Fruit fly (Drosophila melanogaster) whole organism, embryonic: ENCODE data around the gene Gmap.

Source experiments
- Asciz ChIP-seq: fragments of 200-800 bp; sonication (Bioruptor generic); optimal IDR thresholded peaks from 2 replicates; lab custom pipeline; 2017; ENCODE audit warnings: missing biosample characterization, mild to moderate bottlenecking, missing genetic modification characterization, missing genetic modification reagents
- B-H1 ChIP-seq: fragments of 200-800 bp; sonication (Bioruptor generic); IDR thresholded peaks from 3 replicates; pipeline ENCODE4 v1.3.6; 2022; ENCODE audit warnings: missing biosample characterization, missing genetic modification characterization
- CG10366 ChIP-seq: fragments of 200-800 bp; sonication (Bioruptor generic); IDR thresholded peaks from 2 replicates; pipeline ENCODE4 v1.3.6; 2022; ENCODE audit warnings: missing biosample characterization, missing genetic modification characterization
- CG10543 ChIP-seq: fragments of 200-800 bp; sonication (Bioruptor generic); optimal IDR thresholded peaks from 3 replicates; lab custom pipeline; 2017; ENCODE audit warnings: missing biosample characterization, mild to moderate bottlenecking, missing genetic modification characterization, moderate library complexity
- CG10565 ChIP-seq: fragments of 200-800 bp; sonication (Bioruptor generic); optimal IDR thresholded peaks from 3 replicates; lab custom pipeline; 2016; ENCODE audit warnings: missing biosample characterization, mild to moderate bottlenecking, missing genetic modification characterization
- CG11398 ChIP-seq: fragments of 200-800 bp; sonication (Bioruptor generic); optimal IDR thresholded peaks from 2 replicates; lab custom pipeline; 2016; ENCODE audit warnings: missing biosample characterization, missing genetic modification characterization
- CG12219 ChIP-seq: fragments of 200-800 bp; sonication (Bioruptor generic); optimal IDR thresholded peaks from 3 replicates; lab custom pipeline; 2018; ENCODE audit warnings: missing biosample characterization, mild to moderate bottlenecking, missing genetic modification characterization
- CG12236 ChIP-seq: fragments of 200-800 bp; sonication (Bioruptor generic); optimal IDR thresholded peaks from 2 replicates; lab custom pipeline; 2016; ENCODE audit warnings: missing biosample characterization, missing genetic modification characterization
- CG12391 ChIP-seq: fragments of 200-800 bp; sonication (Bioruptor generic); optimal IDR thresholded peaks from 3 replicates; lab custom pipeline; 2018; ENCODE audit warnings: missing biosample characterization, mild to moderate bottlenecking, missing genetic modification characterization, moderate library complexity
- CG13894 ChIP-seq: fragments of 200-800 bp; sonication (Bioruptor generic); optimal IDR thresholded peaks from 3 replicates; lab custom pipeline; 2018; ENCODE audit warnings: missing biosample characterization, mild to moderate bottlenecking, missing genetic modification characterization, moderate library complexity
- CG14710 ChIP-seq: fragments of 200-800 bp; sonication (Bioruptor generic); optimal IDR thresholded peaks from 3 replicates; lab custom pipeline; 2019; ENCODE audit warnings: missing biosample characterization, mild to moderate bottlenecking, missing genetic modification characterization, moderate library complexity
- CG14860 ChIP-seq: fragments of 200-800 bp; sonication (Bioruptor generic); IDR thresholded peaks from 3 replicates; pipeline ENCODE4 v1.3.6; 2022; ENCODE audit warnings: missing biosample characterization, missing genetic modification characterization; ENCODE audit not compliant: partially characterized antibody
- CG15011 ChIP-seq: fragments of 200-800 bp; sonication (Bioruptor generic); optimal IDR thresholded peaks from 3 replicates; lab custom pipeline; 2018; ENCODE audit warnings: missing biosample characterization, mild to moderate bottlenecking, missing genetic modification characterization
- CG16815 ChIP-seq: fragments of 200-800 bp; sonication (Bioruptor generic); optimal IDR thresholded peaks from 3 replicates; lab custom pipeline; 2017; ENCODE audit warnings: missing biosample characterization, mild to moderate bottlenecking, missing genetic modification characterization
- CG17612 ChIP-seq: fragments of 200-800 bp; sonication (Bioruptor generic); IDR thresholded peaks from 2 replicates; pipeline ENCODE4 v1.3.6; 2022; ENCODE audit warnings: missing biosample characterization, missing genetic modification characterization
- CG1832 ChIP-seq: fragments of 200-800 bp; sonication (Bioruptor generic); optimal IDR thresholded peaks from 2 replicates; lab custom pipeline; 2017; ENCODE audit warnings: missing biosample characterization, mild to moderate bottlenecking, missing genetic modification characterization, inconsistent platforms
- CG3065 ChIP-seq: fragments of 200-800 bp; sonication (Bioruptor generic); optimal IDR thresholded peaks from 2 replicates; lab custom pipeline; 2016; ENCODE audit warnings: missing biosample characterization, missing genetic modification characterization
- CG34376 ChIP-seq: fragments of 200-800 bp; sonication (Bioruptor generic); optimal IDR thresholded peaks from 2 replicates; lab custom pipeline; 2018; ENCODE audit warnings: missing biosample characterization, mild to moderate bottlenecking, missing genetic modification characterization
- CG3995 ChIP-seq: fragments of 200-800 bp; sonication (Bioruptor generic); optimal IDR thresholded peaks from 3 replicates; lab custom pipeline; 2016; ENCODE audit warnings: missing biosample characterization, missing genetic modification characterization
- CG4854 ChIP-seq: fragments of 200-800 bp; sonication (Bioruptor generic); optimal IDR thresholded peaks from 2 replicates; lab custom pipeline; 2016; ENCODE audit warnings: missing biosample characterization, missing genetic modification characterization, inconsistent platforms
- CG5180 ChIP-seq: fragments of 200-800 bp; sonication (Bioruptor generic); optimal IDR thresholded peaks from 3 replicates; lab custom pipeline; 2017; ENCODE audit warnings: missing biosample characterization, missing genetic modification characterization, mild to moderate bottlenecking, moderate library complexity, missing genetic modification reagents
- CG5245 ChIP-seq: fragments of 200-800 bp; sonication (Bioruptor generic); optimal IDR thresholded peaks from 3 replicates; lab custom pipeline; 2016; ENCODE audit warnings: missing biosample characterization, missing genetic modification characterization
- CG6254 ChIP-seq: fragments of 200-800 bp; sonication (Bioruptor generic); optimal IDR thresholded peaks from 3 replicates; lab custom pipeline; 2017; ENCODE audit warnings: mild to moderate bottlenecking, missing biosample characterization, missing genetic modification reagents, missing genetic modification characterization
- CG7786 ChIP-seq: fragments of 200-800 bp; sonication (Bioruptor generic); optimal IDR thresholded peaks from 2 replicates; lab custom pipeline; 2016; ENCODE audit warnings: missing biosample characterization, missing genetic modification characterization
- Dip2 ChIP-seq: fragments of 200-800 bp; sonication (Bioruptor generic); IDR thresholded peaks from 2 replicates; pipeline ENCODE4 v1.3.6; 2022; ENCODE audit warnings: missing biosample characterization, missing genetic modification characterization
- GATAe ChIP-seq: fragments of 200-800 bp; sonication (Bioruptor generic); conservative IDR thresholded peaks from 2 replicates; pipeline ENCODE4 v1.3.6; 2022; ENCODE audit warnings: missing biosample characterization, missing genetic modification characterization
- HLH4C ChIP-seq: fragments of 200-800 bp; sonication (Bioruptor generic); IDR thresholded peaks from 3 replicates; pipeline ENCODE4 v1.3.6; 2022; ENCODE audit warnings: missing biosample characterization, missing genetic modification characterization; ENCODE audit not compliant: partially characterized antibody
- HLH54F ChIP-seq: fragments of 200-800 bp; sonication (Bioruptor generic); optimal IDR thresholded peaks from 3 replicates; lab custom pipeline; 2016; ENCODE audit warnings: missing biosample characterization, missing genetic modification characterization
- MTF-1 ChIP-seq: fragments of 200-800 bp; sonication (Bioruptor generic); optimal IDR thresholded peaks from 2 replicates; lab custom pipeline; 2018; ENCODE audit warnings: missing biosample characterization, mild to moderate bottlenecking, missing genetic modification characterization, borderline replicate concordance
- Rx ChIP-seq: fragments of 200-800 bp; sonication (Bioruptor generic); IDR thresholded peaks from 2 replicates; pipeline ENCODE4 v1.3.6; 2022; ENCODE audit warnings: missing biosample characterization, missing genetic modification characterization
- Sin3A ChIP-seq: fragments of >200 bp; optimal IDR thresholded peaks from 2 replicates; lab custom pipeline; 2018
- TFAM ChIP-seq: fragments of 200-800 bp; sonication (Bioruptor generic); optimal IDR thresholded peaks from 2 replicates; lab custom pipeline; 2017; ENCODE audit warnings: missing biosample characterization, missing genetic modification characterization, inconsistent platforms
- Tbp ChIP-seq: fragments of >200 bp; optimal IDR thresholded peaks from 2 replicates; lab custom pipeline; 2018; ENCODE audit warnings: missing biosample characterization, missing genetic modification characterization
- Trl ChIP-seq, 3 experiments: fragments of >200 bp in 2 of 3; fragments of 200-800 bp in 1 of 3; sonication (Bioruptor generic) in 1 of 3; optimal IDR thresholded peaks; 2 replicates in 1 of 3; 3 replicates in 2 of 3; lab custom pipeline; 2016 to 2017; ENCODE audit warnings: missing biosample characterization in 1 of 3, missing genetic modification characterization in 1 of 3
- ab ChIP-seq: fragments of 200-800 bp; sonication (Bioruptor generic); optimal IDR thresholded peaks from 2 replicates; lab custom pipeline; 2016; ENCODE audit warnings: missing biosample characterization, missing genetic modification characterization
- bbx ChIP-seq: fragments of 200-800 bp; sonication (Bioruptor generic); IDR thresholded peaks from 2 replicates; pipeline ENCODE4 v1.3.6; 2022; ENCODE audit warnings: missing biosample characterization, missing genetic modification characterization; ENCODE audit not compliant: partially characterized antibody
- br ChIP-seq: fragments of >200 bp; optimal IDR thresholded peaks from 2 replicates; lab custom pipeline; 2017
- crol ChIP-seq: fragments of 200-800 bp; sonication (Bioruptor generic); IDR thresholded peaks from 2 replicates; pipeline ENCODE4 v1.3.6; 2022; ENCODE audit warnings: missing biosample characterization, missing genetic modification characterization
- crp ChIP-seq, 2 experiments: fragments of 200-800 bp; sonication (Bioruptor generic); optimal IDR thresholded peaks; 2 replicates in 1 of 2; 3 replicates in 1 of 2; lab custom pipeline; 2017; ENCODE audit warnings: missing biosample characterization in 2 of 2, missing genetic modification characterization in 2 of 2, mild to moderate bottlenecking in 1 of 2, moderate library complexity in 1 of 2
- da ChIP-seq: fragments of 200-800 bp; sonication (Bioruptor generic); optimal IDR thresholded peaks from 2 replicates; lab custom pipeline; 2016; ENCODE audit warnings: missing biosample characterization, missing genetic modification characterization
- eve ChIP-seq, 2 experiments: fragments of >200 bp; optimal IDR thresholded peaks; 2 replicates each; lab custom pipeline; 2017; ENCODE audit warnings: missing biosample characterization in 2 of 2, missing genetic modification characterization in 2 of 2
- ewg ChIP-seq: fragments of 200-800 bp; sonication (Bioruptor generic); optimal IDR thresholded peaks from 3 replicates; lab custom pipeline; 2017; ENCODE audit warnings: mild to moderate bottlenecking, missing biosample characterization, missing genetic modification reagents, missing genetic modification characterization
- fd96Cb ChIP-seq: fragments of 200-800 bp; sonication (Bioruptor generic); optimal IDR thresholded peaks from 2 replicates; lab custom pipeline; 2018; ENCODE audit warnings: missing biosample characterization, mild to moderate bottlenecking, missing genetic modification characterization, moderate library complexity
- fru ChIP-seq: fragments of >200 bp; optimal IDR thresholded peaks from 2 replicates; lab custom pipeline; 2017
- kah ChIP-seq: fragments of 200-800 bp; sonication (Bioruptor generic); optimal IDR thresholded peaks from 2 replicates; lab custom pipeline; 2018; ENCODE audit warnings: missing biosample characterization, mild to moderate bottlenecking, missing genetic modification characterization
- lola ChIP-seq, 3 experiments: fragments of >200 bp in 2 of 3; fragments of 200-800 bp in 1 of 3; sonication (Bioruptor generic) in 1 of 3; optimal IDR thresholded peaks; 2 replicates each; lab custom pipeline; 2017 to 2019; ENCODE audit warnings: missing biosample characterization in 3 of 3, missing genetic modification characterization in 3 of 3, mild to moderate bottlenecking in 1 of 3, moderate library complexity in 1 of 3
- pan ChIP-seq, 4 experiments: fragments of >200 bp in 3 of 4; fragments of 200-800 bp in 1 of 4; sonication (Bioruptor generic) in 1 of 4; optimal IDR thresholded peaks in 3 of 4; IDR thresholded peaks in 1 of 4; 2 replicates each; pipeline versions ENCODE4 v1.3.6 to Lab custom; 2017 to 2022; ENCODE audit warnings: missing biosample characterization in 2 of 4, missing genetic modification characterization in 2 of 4, mixed read lengths in 1 of 4
- sim ChIP-seq: fragments of 200-800 bp; sonication (Bioruptor generic); IDR thresholded peaks from 2 replicates; pipeline ENCODE4 v1.3.6; 2022; ENCODE audit warnings: missing biosample characterization, missing genetic modification characterization
- tio ChIP-seq: fragments of 200-800 bp; sonication (Bioruptor generic); optimal IDR thresholded peaks from 2 replicates; lab custom pipeline; 2017; ENCODE audit warnings: missing biosample characterization, missing genetic modification characterization, inconsistent platforms
- usp ChIP-seq: fragments of >200 bp; optimal IDR thresholded peaks from 2 replicates; lab custom pipeline; 2017; ENCODE audit warnings: missing biosample characterization, missing genetic modification characterization

Gene Gmap

dm6 chrX:15549055-15549454 is 62.3 kb downstream of the Gmap start (continued):
- TF ChIP-seq fd96Cb (tag; lab: Kevin White, UChicago) (peak; percentile 80), HLH54F (peak; percentile 64), CG5245 (GFP tag; lab: Kevin White, UChicago) (peak; percentile 41), CG3995 (GFP tag; lab: Kevin White, UChicago) (no peak), tio (peak; percentile 68), eve (GFP tag; optimal IDR thresholded peaks at IDR 0.05; lab: Kevin White, UChicago) (peak in 1 of 2 experiments; percentile 81), CG14710 (tag; lab: Kevin White, UChicago) (peak; percentile 50), Trl (optimal IDR thresholded peaks at IDR 0.05; lab: Kevin White, UChicago) (no peak), Trl (GFP tag; optimal IDR thresholded peaks at IDR 0.05; lab: Kevin White, UChicago) (peak; percentile 80), HLH4C (no peak), B-H1 (GFP tag; lab: Robert Waterston, UW) (peak; percentile 57; the same call in 2 of the 3 replicates), kah (peak; percentile 36), CG7786 (peak; percentile 71), CG34376 (GFP tag; lab: Kevin White, UChicago) (peak; percentile 62), GATAe (GFP tag; lab: Robert Waterston, UW) (no peak), CG12391 (tag; lab: Kevin White, UChicago) (peak; percentile 74), CG13894 (tag; lab: Kevin White, UChicago) (peak; percentile 30), Sin3A (lab: Kevin White, UChicago) (no peak), pan (optimal IDR thresholded peaks at IDR 0.05; lab: Kevin White, UChicago) (no peak), pan (GFP tag; optimal IDR thresholded peaks at IDR 0.05 in 1 of 2, IDR thresholded peaks at IDR 0.05 in 1 of 2) (peak in 1 of 2 experiments; percentile 80), bbx (GFP tag; lab: Robert Waterston, UW) (no peak), CG17612 (GFP tag; lab: Robert Waterston, UW) (peak; percentile 33; the same call in 1 of the 2 replicates), CG3065 (no peak), Dip2 (GFP tag; lab: Robert Waterston, UW) (no peak), CG10543 (peak; percentile 48), Asciz (GFP tag; lab: Kevin White, UChicago) (peak; percentile 58), CG12236 (GFP tag; lab: Kevin White, UChicago) (peak; percentile 36), ewg (GFP tag; lab: Kevin White, UChicago) (peak; percentile 61), crp (GFP tag; optimal IDR thresholded peaks at IDR 0.05; lab: Kevin White, UChicago) (peak in 1 of 2 experiments; percentile 59), CG16815 (peak; percentile 24), sim (no peak), TFAM (GFP tag; lab: Kevin White, UChicago) (no peak), CG1832 (GFP tag; lab: Kevin White, UChicago) (no peak), usp (no peak), Tbp (no peak), fru (no peak), ab (peak; percentile 10), CG12219 (peak; percentile 61), CG11398 (GFP tag; lab: Kevin White, UChicago) (peak; percentile 27), MTF-1 (no peak), br (lab: Kevin White, UChicago) (no peak), CG6254 (GFP tag; lab: Kevin White, UChicago) (no peak), Rx (0 out of 2 replicates have a peak, but pooled peaks have one; percentile 8), da (GFP tag; lab: Kevin White, UChicago) (peak; percentile 36), lola (GFP tag; optimal IDR thresholded peaks at IDR 0.05; lab: Kevin White, UChicago) (peak in 1 of 3 experiments; percentile 44), CG5180 (GFP tag; lab: Kevin White, UChicago) (peak; percentile 73), CG10366 (GFP tag; lab: Robert Waterston, UW) (peak; percentile 67), crol (GFP tag; lab: Robert Waterston, UW) (no peak), CG15011 (GFP tag; lab: Kevin White, UChicago) (peak; percentile 57), CG4854 (GFP tag; lab: Kevin White, UChicago) (peak; percentile 38), CG10565 (no peak), CG14860 (no peak)
